Fruit fly (Drosophila melanogaster): ENCODE results near the gene CG3706.
A peak's percentile ranks its signal among the peaks of the same experiment; 100 is the strongest.

Gene CG3706

DNA sequence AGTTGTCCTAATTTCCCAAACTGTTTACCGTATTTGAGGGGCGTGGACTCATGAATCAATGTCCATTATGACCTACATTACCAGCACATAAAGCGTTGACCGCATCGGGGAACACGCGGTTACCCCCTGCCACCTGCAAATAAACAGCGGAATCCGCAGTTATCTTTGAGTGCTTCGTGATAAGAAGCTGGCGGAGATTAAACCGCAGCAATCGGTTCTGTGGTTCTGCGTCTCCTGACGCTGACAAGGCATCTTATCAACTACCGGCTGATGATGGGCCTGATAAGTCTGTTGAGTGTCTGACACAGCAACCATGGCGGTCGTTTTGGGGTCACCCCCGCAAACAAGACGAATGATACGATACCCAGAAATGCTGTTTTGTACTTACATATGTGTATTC, 13.9 kb upstream of the CG3706 start (continued):
- TF ChIP-seq sob (GFP tag; IDR thresholded peaks at IDR 0.05) (no peak), CG10147 (GFP tag; optimal IDR thresholded peaks at IDR 0.05) (no peak), Hr51 (GFP tag; optimal IDR thresholded peaks at IDR 0.05) (no peak), CG34376 (GFP tag; optimal IDR thresholded peaks at IDR 0.05) (peak; percentile 51), Lim3 (GFP tag; IDR thresholded peaks at IDR 0.05) (no peak), sug (tag; optimal IDR thresholded peaks at IDR 0.05) (peak; percentile 96), CG6272 (GFP tag; IDR thresholded peaks at IDR 0.05) (no peak), cg (GFP tag; optimal IDR thresholded peaks at IDR 0.05) (no peak), CG1832 (GFP tag; optimal IDR thresholded peaks at IDR 0.05) (no peak), mld (GFP tag; IDR thresholded peaks at IDR 0.05; ENCODE audit: partially characterized antibody) (no peak), grau (tag; optimal IDR thresholded peaks at IDR 0.05) (no peak), CG18011 (GFP tag; optimal IDR thresholded peaks at IDR 0.05) (no peak), wek (GFP tag; optimal IDR thresholded peaks at IDR 0.05) (no peak), CG14710 (tag; optimal IDR thresholded peaks at IDR 0.05) (no peak), eyg (GFP tag; optimal IDR thresholded peaks at IDR 0.05) (no peak), Atf6 (GFP tag; IDR thresholded peaks at IDR 0.05) (no peak), prd (optimal IDR thresholded peaks at IDR 0.05) (no peak), prd (GFP tag; IDR thresholded peaks at IDR 0.05) (no peak), CG15073 (GFP tag; optimal IDR thresholded peaks at IDR 0.05) (no peak), stc (GFP tag; IDR thresholded peaks at IDR 0.05) (no peak), Antp (GFP tag; optimal IDR thresholded peaks at IDR 0.05) (no peak), CG2678 (tag; optimal IDR thresholded peaks at IDR 0.05) (no peak), ato (GFP tag; IDR thresholded peaks at IDR 0.05; ENCODE audit: partially characterized antibody) (no peak), CG5180 (GFP tag; optimal IDR thresholded peaks at IDR 0.05) (no peak), HLHmδ (GFP tag; optimal IDR thresholded peaks at IDR 0.05) (no peak), CG4328 (GFP tag; optimal IDR thresholded peaks at IDR 0.05) (no peak), nerfin-2 (GFP tag; IDR thresholded peaks at IDR 0.05; ENCODE audit: partially characterized antibody) (no peak), caup (GFP tag; optimal IDR thresholded peaks at IDR 0.05; ENCODE audit: severe bottlenecking) (no peak), CG16815 (GFP tag; optimal IDR thresholded peaks at IDR 0.05) (no peak), D19B (GFP tag; optimal IDR thresholded peaks at IDR 0.05) (no peak), CG15514 (GFP tag; optimal IDR thresholded peaks at IDR 0.05) (no peak), CG1024 (GFP tag; IDR thresholded peaks at IDR 0.05) (no peak), Adf1 (GFP tag; IDR thresholded peaks at IDR 0.05) (peak; percentile 31; the same call in 1 of the 2 replicates), vnd (GFP tag; IDR thresholded peaks at IDR 0.05; ENCODE audit: partially characterized antibody) (0 out of 3 replicates have a peak, but pooled peaks have one; percentile 41), CG30020 (tag; optimal IDR thresholded peaks at IDR 0.05) (no peak), Myb (GFP tag; optimal IDR thresholded peaks at IDR 0.05) (no peak), Sox100B (GFP tag; optimal IDR thresholded peaks at IDR 0.05) (no peak), CG14965 (GFP tag; optimal IDR thresholded peaks at IDR 0.05; ENCODE audit: borderline replicate concordance) (no peak), p53 (GFP tag; optimal IDR thresholded peaks at IDR 0.05) (no peak), CG12391 (tag; optimal IDR thresholded peaks at IDR 0.05) (no peak), Dll (GFP tag; IDR thresholded peaks at IDR 0.05; ENCODE audit: partially characterized antibody) (no peak), CG4730 (GFP tag; IDR thresholded peaks at IDR 0.05) (no peak), fu2 (GFP tag; optimal IDR thresholded peaks at IDR 0.05) (no peak), exex (tag; optimal IDR thresholded peaks at IDR 0.05) (peak; percentile 74), jing (GFP tag; optimal IDR thresholded peaks at IDR 0.05) (no peak), Hr39 (optimal IDR thresholded peaks at IDR 0.05) (no peak), CG7556 (GFP tag; optimal IDR thresholded peaks at IDR 0.05) (no peak), CG18599 (GFP tag; optimal IDR thresholded peaks at IDR 0.05) (peak; percentile 48), CG7786 (GFP tag; optimal IDR thresholded peaks at IDR 0.05) (no peak), Ssrp (tag; optimal IDR thresholded peaks at IDR 0.05) (no peak), Oaz (GFP tag; IDR thresholded peaks at IDR 0.05) (no peak)

All from whole organism, embryonic.